Worm (Caenorhabditis elegans) whole organism, L4 larva: ENCODE results near the gene T24B8.7.

Experiments used
- R02D3.7 ChIP-seq: fragments of 150-350 bp; sonication (generic microtip); optimal IDR thresholded peaks from 3 replicates; lab custom pipeline; 2014; ENCODE audit warnings: missing biosample characterization, missing genetic modification characterization
- hlh-30 ChIP-seq: sonication (generic microtip); optimal IDR thresholded peaks from 2 replicates; lab custom pipeline; 2017; ENCODE audit warnings: antibody characterized with exemption, mild to moderate bottlenecking, missing genetic modification characterization, missing compliant biosample characterization; ENCODE audit not compliant: insufficient read depth
- madf-5 ChIP-seq, 2 experiments: fragments of 200-800 bp; sonication (Bioruptor generic); IDR thresholded peaks; 2 replicates each; pipeline ENCODE4 v1.3.6; 2022; ENCODE audit warnings: missing compliant biosample characterization in 2 of 2, missing genetic modification characterization in 2 of 2
- pha-4 ChIP-seq, 2 experiments: fragments of 150-350 bp in 1 of 2; fragments of 200-800 bp in 1 of 2; sonication (Bioruptor generic) in 1 of 2; IDR thresholded peaks in 1 of 2; optimal IDR thresholded peaks in 1 of 2; 2 replicates each; pipeline versions ENCODE4 v1.3.6 to Lab custom; 2014 to 2022; ENCODE audit warnings: missing genetic modification characterization in 2 of 2, missing genetic modification reagents in 2 of 2, missing biosample characterization in 1 of 2, missing compliant biosample characterization in 1 of 2

ce11 chrII:9074492-9074891, 21.0 kb upstream of the T24B8.7 start:
- no peak for TF ChIP-seq pha-4 (GFP tag; IDR thresholded peaks at IDR 0.05; lab: Robert Waterston, UW)
- TF ChIP-seq pha-4 (tag; optimal IDR thresholded peaks at IDR 0.05; lab: Kevin White, UChicago), result no peak
- no peak for TF ChIP-seq hlh-30 (tag; lab: Kevin White, UChicago)
- TF ChIP-seq R02D3.7 (tag; lab: Kevin White, UChicago), result no peak
- TF ChIP-seq madf-5 (GFP tag; IDR thresholded peaks at IDR 0.05; lab: Robert Waterston, UW), result no peak
